Fruit fly (Drosophila melanogaster): ENCODE measurements around the gene Rbfox1.

DNA sequence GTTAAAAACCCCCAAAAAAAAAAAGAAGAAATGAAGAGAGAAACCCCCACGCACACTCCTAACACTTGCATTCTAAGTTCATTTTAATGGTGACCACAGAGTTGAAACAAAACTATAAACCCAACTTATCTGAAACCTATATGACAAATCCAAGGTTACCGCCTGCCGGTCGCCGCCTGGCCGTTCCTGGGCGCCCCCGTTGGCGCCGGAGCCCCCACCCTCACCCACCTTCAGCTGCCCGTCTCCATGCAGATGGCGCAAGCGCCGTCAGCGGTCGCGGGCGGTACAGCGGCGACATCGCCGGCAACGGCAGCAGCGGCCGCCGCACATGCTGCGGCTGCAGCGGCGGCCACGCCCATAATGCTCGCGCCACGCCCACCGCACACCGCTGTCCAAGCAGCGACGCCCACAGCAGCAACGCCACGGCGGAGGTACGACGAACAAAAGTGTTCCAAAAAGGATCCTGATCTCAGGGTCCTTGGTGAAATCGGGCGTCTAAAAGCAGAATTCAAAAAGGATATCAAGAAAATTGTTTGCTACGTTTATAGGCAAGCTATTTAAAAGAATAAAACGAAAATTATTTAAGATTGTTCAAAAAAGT lies 100.6 kb downstream of the Rbfox1 start:
- TF ChIP-seq EcR (GFP tag; optimal IDR thresholded peaks at IDR 0.05): no peak
- TF ChIP-seq CG14655 (GFP tag; optimal IDR thresholded peaks at IDR 0.05): no peak
- no peak for TF ChIP-seq Snoo (tag; optimal IDR thresholded peaks at IDR 0.05)
- no peak for TF ChIP-seq CG15710 (tag; optimal IDR thresholded peaks at IDR 0.05)
- no peak for TF ChIP-seq rn (GFP tag; IDR thresholded peaks at IDR 0.05)
- no peak for TF ChIP-seq D1 (tag; optimal IDR thresholded peaks at IDR 0.05)
- TF ChIP-seq Pif1B (GFP tag; optimal IDR thresholded peaks at IDR 0.05): no peak
- TF ChIP-seq CG12605 (GFP tag; IDR thresholded peaks at IDR 0.05): no peak

All from whole organism, pupa.